Worm (Caenorhabditis elegans): Measurements from ENCODE around the gene glb-10.

Gene glb-10

DNA sequence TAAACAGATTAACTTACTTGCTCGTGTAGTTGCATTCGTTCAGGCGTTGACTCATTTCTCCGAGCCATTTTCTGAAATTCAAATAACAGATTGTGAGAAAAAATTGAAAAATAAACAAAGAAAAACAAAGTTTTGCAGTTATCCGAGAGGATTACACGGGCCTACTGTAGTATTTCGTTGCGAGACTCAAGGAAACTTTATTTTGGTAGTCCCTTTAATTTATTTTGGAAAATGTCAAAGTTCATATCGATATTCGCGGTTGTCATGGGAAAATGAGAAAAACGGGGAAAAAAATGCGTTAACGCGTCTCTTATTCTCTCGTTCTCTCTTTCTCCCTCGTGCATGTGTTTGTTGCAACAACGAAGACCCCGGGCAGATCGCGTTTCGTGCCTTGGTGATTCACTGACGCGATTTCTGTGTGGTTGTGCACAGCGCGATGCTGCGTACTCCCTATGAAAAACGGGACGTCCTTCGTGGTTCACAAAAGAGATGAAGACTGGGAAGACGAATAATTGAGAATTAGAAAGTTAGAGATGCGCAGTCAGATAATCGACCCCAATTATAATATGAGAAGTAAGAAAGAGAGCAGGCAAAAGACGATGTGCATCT is 22.2 kb upstream of the glb-10 start, which contains the start of gene set-4:
Gene set-4 (minus strand): TSS at position 120 of the 609 bp plus-strand sequence.
- peak; percentile 91 for TF ChIP-seq sma-3 (GFP tag; optimal IDR thresholded peaks at IDR 0.05)
- peak; percentile 89 for TF ChIP-seq lin-11 (tag; optimal IDR thresholded peaks at IDR 0.05)
- TF ChIP-seq ztf-4 (tag; optimal IDR thresholded peaks at IDR 0.05) = peak; percentile 90
- peak; percentile 85 for TF ChIP-seq nhr-6 (tag; optimal IDR thresholded peaks at IDR 0.05)
- TF ChIP-seq nhr-77 (tag; optimal IDR thresholded peaks at IDR 0.05) = peak; percentile 68
- no peak for TF ChIP-seq unc-39 (tag; optimal IDR thresholded peaks at IDR 0.05)
- no peak for TF ChIP-seq alr-1 (tag; optimal IDR thresholded peaks at IDR 0.05)
- peak; percentile 59 for TF ChIP-seq unc-62 (GFP tag; optimal IDR thresholded peaks at IDR 0.05)
- peak; percentile 68 for TF ChIP-seq ceh-82 (tag; optimal IDR thresholded peaks at IDR 0.05)
- no peak for TF ChIP-seq ztf-1 (GFP tag; conservative IDR thresholded peaks at IDR 0.05)
- peak; percentile 84 for TF ChIP-seq mab-5 (tag; optimal IDR thresholded peaks at IDR 0.05)
- peak; percentile 98 for TF ChIP-seq C34F6.9 (tag; optimal IDR thresholded peaks at IDR 0.05)
- TF ChIP-seq crh-2 (tag; optimal IDR thresholded peaks at IDR 0.05) = peak; percentile 97
- TF ChIP-seq nhr-10 (tag; optimal IDR thresholded peaks at IDR 0.05) = peak; percentile 78
- no peak for TF ChIP-seq nhr-12 (tag; optimal IDR thresholded peaks at IDR 0.05)
- peak; percentile 90 to 95 for TF ChIP-seq lsy-2 (tag; optimal IDR thresholded peaks at IDR 0.05)
- TF ChIP-seq sem-4 (tag; optimal IDR thresholded peaks at IDR 0.05) = peak; percentile 93
- TF ChIP-seq skn-1 (tag; optimal IDR thresholded peaks at IDR 0.05) = no peak
- peak; percentile 54 for TF ChIP-seq blmp-1 (tag; optimal IDR thresholded peaks at IDR 0.05; ENCODE audit: insufficient read depth)
- TF ChIP-seq Y55F3AM.14 (GFP tag; optimal IDR thresholded peaks at IDR 0.05) = peak; percentile 78
- no peak for TF ChIP-seq lin-39 (tag; optimal IDR thresholded peaks at IDR 0.05)
- peak; percentile 92 for TF ChIP-seq F13H6.1 (tag; optimal IDR thresholded peaks at IDR 0.05)
- peak; percentile 85 for TF ChIP-seq egl-27 (tag; optimal IDR thresholded peaks at IDR 0.05)
- peak; percentile 93 for TF ChIP-seq lin-13 (GFP tag; optimal IDR thresholded peaks at IDR 0.05)
- TF ChIP-seq ztf-11 (tag; optimal IDR thresholded peaks at IDR 0.05) = peak; percentile 61
- peak; percentile 72 for TF ChIP-seq zag-1 (tag; optimal IDR thresholded peaks at IDR 0.05)
- no peak for TF ChIP-seq nhr-23 (tag; optimal IDR thresholded peaks at IDR 0.05)
- peak; percentile 96 for TF ChIP-seq fos-1 (tag; optimal IDR thresholded peaks at IDR 0.05)
- TF ChIP-seq nhr-25 (tag; optimal IDR thresholded peaks at IDR 0.05) = peak; percentile 92
- TF ChIP-seq ZK546.5 (tag; optimal IDR thresholded peaks at IDR 0.05) = peak; percentile 27
- TF ChIP-seq nhr-237 (tag; optimal IDR thresholded peaks at IDR 0.05) = peak; percentile 20
- TF ChIP-seq ceh-16 (tag; optimal IDR thresholded peaks at IDR 0.05) = peak; percentile 91
- TF ChIP-seq R02D3.7 (tag; optimal IDR thresholded peaks at IDR 0.05) = peak; percentile 50
- TF ChIP-seq nhr-129 (tag; optimal IDR thresholded peaks at IDR 0.05) = peak; percentile 96
- no peak for TF ChIP-seq aly-2 (tag; optimal IDR thresholded peaks at IDR 0.05)
- TF ChIP-seq peb-1 (tag; optimal IDR thresholded peaks at IDR 0.05) = no peak
- TF ChIP-seq elt-1 (tag; optimal IDR thresholded peaks at IDR 0.05) = no peak
- peak; percentile 87 for TF ChIP-seq nhr-21 (tag; optimal IDR thresholded peaks at IDR 0.05)
- TF ChIP-seq elt-3 (tag; optimal IDR thresholded peaks at IDR 0.05) = no peak
- TF ChIP-seq dmd-4 (tag; optimal IDR thresholded peaks at IDR 0.05) = no peak
- no peak for TF ChIP-seq mbf-1 (tag; optimal IDR thresholded peaks at IDR 0.05)
- TF ChIP-seq mdl-1 (tag; optimal IDR thresholded peaks at IDR 0.05) = peak; percentile 18 to 91
- TF ChIP-seq snpc-4 (tag; optimal IDR thresholded peaks at IDR 0.05) = peak; percentile 88
- no peak for TF ChIP-seq nhr-11 (tag; optimal IDR thresholded peaks at IDR 0.05)
- peak; percentile 92 for TF ChIP-seq sma-9 (GFP tag; optimal IDR thresholded peaks at IDR 0.05)
- TF ChIP-seq sma-9 (tag; optimal IDR thresholded peaks at IDR 0.05) = no peak
- TF ChIP-seq gmeb-1 (tag; optimal IDR thresholded peaks at IDR 0.05) = peak; percentile 90
- TF ChIP-seq ama-1 (optimal IDR thresholded peaks at IDR 0.05) = peak; percentile 26
- peak; percentile 96 for TF ChIP-seq unc-55 (GFP tag; optimal IDR thresholded peaks at IDR 0.05)
